Worm (Caenorhabditis elegans) whole organism, mixed stage, embryonic: ENCODE data around the gene ins-19.

ENCODE experiments used
- ceh-83 ChIP-seq: fragments of 200-800 bp; sonication (Bioruptor generic); optimal IDR thresholded peaks from 2 replicates; lab custom pipeline; 2018; ENCODE audit warnings: mild to moderate bottlenecking, missing genetic modification characterization, missing compliant biosample characterization
- ces-1 ChIP-seq: fragments of 150-350 bp; optimal IDR thresholded peaks from 2 replicates; lab custom pipeline; 2014; ENCODE audit warnings: missing biosample characterization, missing genetic modification reagents, missing genetic modification characterization
- lin-13 ChIP-seq: fragments of 150-350 bp; optimal IDR thresholded peaks from 2 replicates; lab custom pipeline; 2014; ENCODE audit warnings: missing biosample characterization, missing genetic modification characterization
- nhr-237 ChIP-seq: fragments of 150-350 bp; optimal IDR thresholded peaks from 2 replicates; lab custom pipeline; 2014; ENCODE audit warnings: missing biosample characterization, missing genetic modification characterization
- pha-4 ChIP-seq: fragments of 150-350 bp; optimal IDR thresholded peaks from 2 replicates; lab custom pipeline; 2018; ENCODE audit warnings: missing biosample characterization, missing genetic modification reagents, missing genetic modification characterization
- sptf-1 ChIP-seq: sonication (generic microtip); optimal IDR thresholded peaks from 2 replicates; lab custom pipeline; 2017; ENCODE audit warnings: mild to moderate bottlenecking, missing genetic modification characterization, moderate library complexity, missing compliant biosample characterization
- unc-39 ChIP-seq: fragments of 150-350 bp; optimal IDR thresholded peaks from 2 replicates; lab custom pipeline; 2014; ENCODE audit warnings: missing biosample characterization, missing genetic modification characterization
- unc-62 ChIP-seq: fragments of 150-350 bp; optimal IDR thresholded peaks from 2 replicates; lab custom pipeline; 2014; ENCODE audit warnings: missing biosample characterization, missing genetic modification reagents, missing genetic modification characterization

DNA sequence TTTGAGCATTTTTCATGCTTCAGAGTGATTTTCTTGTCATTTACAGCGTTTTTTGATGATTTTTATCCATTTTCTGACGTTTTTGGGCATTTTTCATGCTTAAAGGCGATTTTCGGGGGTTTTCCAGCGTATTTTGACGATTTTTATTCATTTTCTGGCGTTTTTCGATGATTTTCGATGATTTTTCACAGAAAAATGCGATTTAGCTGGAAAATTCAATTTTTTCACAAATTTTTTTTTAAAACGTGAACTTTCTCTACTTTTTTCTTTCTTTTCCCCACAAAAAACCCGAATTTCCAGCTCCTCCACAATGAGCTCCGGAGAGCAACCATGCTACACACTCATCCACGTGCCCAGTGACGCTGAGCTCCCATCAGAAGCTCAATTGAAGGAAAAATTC, 47.7 kb downstream of the ins-19 start, which contains the start of gene copb-1:
- TF ChIP-seq sptf-1 (tag; lab: Kevin White, UChicago): no peak
- no peak for TF ChIP-seq lin-13 (tag; lab: Kevin White, UChicago)
- no peak for TF ChIP-seq ces-1
- TF ChIP-seq ceh-83 (GFP tag; lab: Kevin White, UChicago): no peak
- no peak for TF ChIP-seq pha-4
- TF ChIP-seq unc-62: no peak
- TF ChIP-seq nhr-237 (tag; lab: Kevin White, UChicago): no peak
- TF ChIP-seq unc-39 (tag; lab: Kevin White, UChicago): no peak
